Fruit fly (Drosophila melanogaster) whole organism, embryonic: ENCODE measurements around the gene CG18581.

Source experiments
- Adf1 ChIP-seq: fragments of 200-800 bp; sonication (Bioruptor generic); IDR thresholded peaks from 2 replicates; pipeline ENCODE4 v1.3.6; 2022; ENCODE audit warnings: missing biosample characterization, missing genetic modification characterization
- Antp ChIP-seq: fragments of 200-800 bp; sonication (Bioruptor generic); optimal IDR thresholded peaks from 3 replicates; lab custom pipeline; 2016; ENCODE audit warnings: missing biosample characterization, missing genetic modification characterization
- CG10147 ChIP-seq: fragments of 200-800 bp; sonication (Bioruptor generic); optimal IDR thresholded peaks from 2 replicates; lab custom pipeline; 2019; ENCODE audit warnings: missing biosample characterization, mild to moderate bottlenecking, missing genetic modification characterization, moderate library complexity
- CG12071 ChIP-seq: fragments of 200-800 bp; sonication (Bioruptor generic); optimal IDR thresholded peaks from 3 replicates; lab custom pipeline; 2018; ENCODE audit warnings: missing biosample characterization, mild to moderate bottlenecking, missing genetic modification characterization
- CG12104 ChIP-seq: fragments of 200-800 bp; sonication (Bioruptor generic); optimal IDR thresholded peaks from 3 replicates; lab custom pipeline; 2016; ENCODE audit warnings: missing biosample characterization, missing genetic modification characterization
- CG13123 ChIP-seq: fragments of 200-800 bp; sonication (Bioruptor generic); optimal IDR thresholded peaks from 2 replicates; lab custom pipeline; 2016; ENCODE audit warnings: missing biosample characterization, missing genetic modification characterization
- CG13296 ChIP-seq: fragments of 200-800 bp; sonication (Bioruptor generic); optimal IDR thresholded peaks from 3 replicates; lab custom pipeline; 2018; ENCODE audit warnings: missing biosample characterization, mild to moderate bottlenecking, missing genetic modification characterization
- CG14965 ChIP-seq: fragments of 200-800 bp; sonication (Bioruptor generic); optimal IDR thresholded peaks from 2 replicates; lab custom pipeline; 2016; ENCODE audit warnings: missing biosample characterization, missing genetic modification characterization, borderline replicate concordance
- CG17612 ChIP-seq: fragments of 200-800 bp; sonication (Bioruptor generic); IDR thresholded peaks from 2 replicates; pipeline ENCODE4 v1.3.6; 2022; ENCODE audit warnings: missing biosample characterization, missing genetic modification characterization
- CG1792 ChIP-seq: fragments of 200-800 bp; sonication (Bioruptor generic); optimal IDR thresholded peaks from 2 replicates; lab custom pipeline; 2016; ENCODE audit warnings: missing biosample characterization, missing genetic modification characterization
- CG1832 ChIP-seq: fragments of 200-800 bp; sonication (Bioruptor generic); optimal IDR thresholded peaks from 2 replicates; lab custom pipeline; 2017; ENCODE audit warnings: missing biosample characterization, mild to moderate bottlenecking, missing genetic modification characterization, inconsistent platforms
- CG2202 ChIP-seq: fragments of 200-800 bp; sonication (Bioruptor generic); optimal IDR thresholded peaks from 2 replicates; lab custom pipeline; 2018; ENCODE audit warnings: missing biosample characterization, mild to moderate bottlenecking, missing genetic modification characterization
- CG3065 ChIP-seq: fragments of 200-800 bp; sonication (Bioruptor generic); optimal IDR thresholded peaks from 2 replicates; lab custom pipeline; 2016; ENCODE audit warnings: missing biosample characterization, missing genetic modification characterization
- CG32532 ChIP-seq: fragments of 200-800 bp; sonication (Bioruptor generic); IDR thresholded peaks from 2 replicates; pipeline ENCODE4 v1.3.6; 2022; ENCODE audit warnings: missing biosample characterization, missing genetic modification characterization
- CG6791 ChIP-seq: fragments of 200-800 bp; sonication (Bioruptor generic); IDR thresholded peaks from 3 replicates; pipeline ENCODE4 v1.3.6; 2022; ENCODE audit warnings: missing biosample characterization, missing genetic modification characterization; ENCODE audit not compliant: partially characterized antibody
- CG8359 ChIP-seq: fragments of 200-800 bp; sonication (Bioruptor generic); optimal IDR thresholded peaks from 2 replicates; lab custom pipeline; 2017; ENCODE audit warnings: missing biosample characterization, mild to moderate bottlenecking, missing genetic modification characterization, borderline replicate concordance
- CG8388 ChIP-seq: fragments of 200-800 bp; sonication (Bioruptor generic); optimal IDR thresholded peaks from 2 replicates; lab custom pipeline; 2019; ENCODE audit warnings: missing biosample characterization, mild to moderate bottlenecking, missing genetic modification characterization, moderate library complexity
- CG9797 ChIP-seq: fragments of 200-800 bp; sonication (Bioruptor generic); optimal IDR thresholded peaks from 3 replicates; lab custom pipeline; 2018; ENCODE audit warnings: missing biosample characterization, mild to moderate bottlenecking, missing genetic modification characterization
- CG9817 ChIP-seq: fragments of 200-800 bp; sonication (Bioruptor generic); optimal IDR thresholded peaks from 2 replicates; lab custom pipeline; 2018; ENCODE audit warnings: missing biosample characterization, mild to moderate bottlenecking, missing genetic modification characterization, moderate library complexity
- Chrac-16 ChIP-seq: fragments of 200-800 bp; sonication (Bioruptor generic); optimal IDR thresholded peaks from 3 replicates; lab custom pipeline; 2016; ENCODE audit warnings: missing biosample characterization, missing genetic modification characterization
- CoRest ChIP-seq: fragments of 200-800 bp; sonication (Bioruptor generic); optimal IDR thresholded peaks from 3 replicates; lab custom pipeline; 2018; ENCODE audit warnings: missing biosample characterization, mild to moderate bottlenecking, missing genetic modification characterization, moderate library complexity
- Deaf1 ChIP-seq: fragments of 200-800 bp; optimal IDR thresholded peaks from 3 replicates; lab custom pipeline; 2019; ENCODE audit warnings: missing biosample characterization, mild to moderate bottlenecking, missing genetic modification characterization, moderate library complexity
- Fer3 ChIP-seq: fragments of 200-800 bp; sonication (Bioruptor generic); optimal IDR thresholded peaks from 2 replicates; lab custom pipeline; 2018; ENCODE audit warnings: missing biosample characterization, mild to moderate bottlenecking, missing genetic modification characterization, moderate library complexity
- HLH3B ChIP-seq: fragments of 200-800 bp; sonication (Bioruptor generic); IDR thresholded peaks from 2 replicates; pipeline ENCODE4 v1.3.6; 2022; ENCODE audit warnings: missing biosample characterization, missing genetic modification characterization
- Hr3 ChIP-seq: fragments of 200-800 bp; sonication (Bioruptor generic); optimal IDR thresholded peaks from 3 replicates; lab custom pipeline; 2016; ENCODE audit warnings: missing biosample characterization, missing genetic modification characterization
- Lpt ChIP-seq: fragments of >200 bp; optimal IDR thresholded peaks from 2 replicates; lab custom pipeline; 2018; ENCODE audit warnings: missing biosample characterization, missing genetic modification characterization
- Mrtf ChIP-seq: fragments of 200-800 bp; sonication (Bioruptor generic); IDR thresholded peaks from 3 replicates; pipeline ENCODE4 v1.3.6; 2022; ENCODE audit warnings: missing biosample characterization, missing genetic modification characterization
- Usf ChIP-seq: fragments of 200-800 bp; sonication (Bioruptor generic); optimal IDR thresholded peaks from 2 replicates; lab custom pipeline; 2017; ENCODE audit warnings: missing genotype, missing biosample characterization, missing genetic modification characterization
- bcd ChIP-seq: fragments of 200-800 bp; sonication (Bioruptor generic); optimal IDR thresholded peaks from 2 replicates; lab custom pipeline; 2017; ENCODE audit warnings: missing biosample characterization, mild to moderate bottlenecking, missing genetic modification characterization
- bowl ChIP-seq: fragments of 200-800 bp; sonication (Bioruptor generic); IDR thresholded peaks from 2 replicates; pipeline ENCODE4 v1.3.6; 2022; ENCODE audit warnings: missing biosample characterization, missing genetic modification characterization
- bsh ChIP-seq, 2 experiments: fragments of 200-800 bp; sonication (Bioruptor generic); optimal IDR thresholded peaks; 2 replicates each; lab custom pipeline; 2017 to 2018; ENCODE audit warnings: mild to moderate bottlenecking in 2 of 2, missing biosample characterization in 2 of 2, missing genetic modification characterization in 2 of 2, moderate library complexity in 1 of 2
- chif ChIP-seq, 2 experiments: fragments of 200-800 bp; sonication (Bioruptor generic); optimal IDR thresholded peaks; 3 replicates each; lab custom pipeline; 2016; ENCODE audit warnings: missing biosample characterization in 2 of 2, missing genetic modification characterization in 2 of 2
- ci ChIP-seq: fragments of 200-800 bp; sonication (Bioruptor generic); IDR thresholded peaks from 3 replicates; pipeline ENCODE4 v1.3.6; 2022; ENCODE audit warnings: missing biosample characterization, missing genetic modification characterization
- dm ChIP-seq: fragments of 200-800 bp; sonication (Bioruptor generic); optimal IDR thresholded peaks from 3 replicates; lab custom pipeline; 2016; ENCODE audit warnings: missing biosample characterization, missing genetic modification characterization
- dmrt11E ChIP-seq: fragments of 200-800 bp; sonication (Bioruptor generic); optimal IDR thresholded peaks from 3 replicates; lab custom pipeline; 2018; ENCODE audit warnings: missing biosample characterization, mild to moderate bottlenecking, missing genetic modification characterization, moderate library complexity
- dpn ChIP-seq, 2 experiments: fragments of 200-800 bp; sonication (Bioruptor generic); optimal IDR thresholded peaks; 3 replicates each; lab custom pipeline; 2016; ENCODE audit warnings: missing biosample characterization in 2 of 2, missing genetic modification characterization in 2 of 2
- dysf ChIP-seq: fragments of 200-800 bp; sonication (Bioruptor generic); IDR thresholded peaks from 3 replicates; pipeline ENCODE4 v1.3.6; 2022; ENCODE audit warnings: missing biosample characterization, missing genetic modification characterization
- fu2 ChIP-seq: fragments of 200-800 bp; sonication (Bioruptor generic); optimal IDR thresholded peaks from 2 replicates; lab custom pipeline; 2016; ENCODE audit warnings: missing biosample characterization, missing genetic modification characterization
- gsb ChIP-seq: fragments of 200-800 bp; sonication (Bioruptor generic); IDR thresholded peaks from 2 replicates; pipeline ENCODE4 v1.3.6; 2022; ENCODE audit warnings: missing biosample characterization, missing genetic modification characterization
- ham ChIP-seq: fragments of 200-800 bp; sonication (Bioruptor generic); IDR thresholded peaks from 2 replicates; pipeline ENCODE4 v1.3.6; 2022; ENCODE audit warnings: missing biosample characterization, missing genetic modification characterization
- jing ChIP-seq: fragments of 200-800 bp; sonication (Bioruptor generic); optimal IDR thresholded peaks from 2 replicates; lab custom pipeline; 2018; ENCODE audit warnings: missing biosample characterization, mild to moderate bottlenecking, missing genetic modification characterization
- jumu ChIP-seq: fragments of 200-800 bp; sonication (Bioruptor generic); optimal IDR thresholded peaks from 3 replicates; lab custom pipeline; 2016; ENCODE audit warnings: missing biosample characterization, missing genetic modification characterization
- lbe ChIP-seq: fragments of 200-800 bp; sonication (Bioruptor generic); optimal IDR thresholded peaks from 2 replicates; lab custom pipeline; 2016; ENCODE audit warnings: missing biosample characterization, mild to moderate bottlenecking, missing genetic modification characterization
- nmo ChIP-seq: fragments of 200-800 bp; sonication (Bioruptor generic); optimal IDR thresholded peaks from 2 replicates; lab custom pipeline; 2018; ENCODE audit warnings: missing biosample characterization, mild to moderate bottlenecking, missing genetic modification characterization, moderate library complexity
- prd ChIP-seq, 3 experiments: fragments of >200 bp in 2 of 3; fragments of 200-800 bp in 1 of 3; sonication (Bioruptor generic) in 1 of 3; optimal IDR thresholded peaks in 2 of 3; IDR thresholded peaks in 1 of 3; 2 replicates in 2 of 3; 3 replicates in 1 of 3; pipeline versions ENCODE4 v1.3.6 to Lab custom; 2017 to 2022; ENCODE audit warnings: missing biosample characterization in 1 of 3, missing genetic modification characterization in 1 of 3
- pum ChIP-seq: fragments of 200-800 bp; sonication (Bioruptor generic); optimal IDR thresholded peaks from 2 replicates; lab custom pipeline; 2016; ENCODE audit warnings: missing biosample characterization, missing genetic modification characterization
- sr ChIP-seq: fragments of 200-800 bp; sonication (Bioruptor generic); IDR thresholded peaks from 3 replicates; pipeline ENCODE4 v1.3.6; 2022; ENCODE audit warnings: missing biosample characterization, missing genetic modification characterization
- stwl ChIP-seq: fragments of 200-800 bp; sonication (Bioruptor generic); optimal IDR thresholded peaks from 3 replicates; lab custom pipeline; 2018; ENCODE audit warnings: missing biosample characterization, mild to moderate bottlenecking, missing genetic modification characterization, moderate library complexity

CG18581 gene

dm6 chr3L:15098659-15099512, 48.9 kb upstream of the CG18581 start (continued):
- peak; percentile 85 for TF ChIP-seq nmo (GFP tag; lab: Kevin White, UChicago)
- peak; percentile 72 for TF ChIP-seq CG2202 (tag; lab: Kevin White, UChicago)
- no peak for TF ChIP-seq chif (GFP tag; optimal IDR thresholded peaks at IDR 0.05; lab: Kevin White, UChicago)
- peak; percentile 3 for TF ChIP-seq jumu (GFP tag; lab: Kevin White, UChicago)
- TF ChIP-seq ham (GFP tag; lab: Robert Waterston, UW), result no peak
- peak; percentile 32 for TF ChIP-seq Antp
- TF ChIP-seq CG12071 (GFP tag; lab: Kevin White, UChicago), result no peak
- TF ChIP-seq fu2 (GFP tag; lab: Kevin White, UChicago), result no peak
- peak; percentile 89 for TF ChIP-seq Fer3 (tag; lab: Kevin White, UChicago)
- peak; percentile 53 to 89 for TF ChIP-seq bsh (GFP tag; optimal IDR thresholded peaks at IDR 0.05; lab: Kevin White, UChicago)
- TF ChIP-seq stwl, result peak; percentile 17
- no peak for TF ChIP-seq CG17612 (GFP tag; lab: Robert Waterston, UW)
- TF ChIP-seq CG13123, result peak; percentile 4
- no peak for TF ChIP-seq bowl (GFP tag; lab: Robert Waterston, UW)
- no peak for TF ChIP-seq CG6791 (GFP tag; lab: Robert Waterston, UW)
- peak; percentile 24 for TF ChIP-seq CG3065 (GFP tag; lab: Kevin White, UChicago)
- no peak for TF ChIP-seq pum (GFP tag; lab: Kevin White, UChicago)
- TF ChIP-seq HLH3B (GFP tag; lab: Robert Waterston, UW), result peak; percentile 91
- peak; percentile 89 for TF ChIP-seq CG32532 (GFP tag; lab: Robert Waterston, UW)
- TF ChIP-seq Usf (GFP tag; lab: Kevin White, UChicago), result peak; percentile 10
- peak; percentile 59; the same call in 2 of the 3 replicates for TF ChIP-seq ci (GFP tag; lab: Robert Waterston, UW)
- TF ChIP-seq CG1792 (GFP tag; lab: Kevin White, UChicago), result peak; percentile 19
- TF ChIP-seq CG10147 (GFP tag; lab: Kevin White, UChicago), result peak; percentile 95
- TF ChIP-seq dpn (GFP tag; optimal IDR thresholded peaks at IDR 0.05; lab: Kevin White, UChicago), result peak in 1 of 2 experiments; percentile 75
- no peak for TF ChIP-seq Adf1 (GFP tag; lab: Robert Waterston, UW)
- no peak for TF ChIP-seq prd (optimal IDR thresholded peaks at IDR 0.05; lab: Kevin White, UChicago)
- TF ChIP-seq prd (GFP tag; IDR thresholded peaks at IDR 0.05; lab: Robert Waterston, UW), result peak; percentile 80
- peak; percentile 72; the same call in 2 of the 3 replicates for TF ChIP-seq Mrtf (GFP tag; lab: Robert Waterston, UW)
- TF ChIP-seq gsb, result peak; percentile 77
- peak; percentile 95 for TF ChIP-seq CG8388 (GFP tag; lab: Kevin White, UChicago)
- no peak for TF ChIP-seq dm (GFP tag; lab: Kevin White, UChicago)
- TF ChIP-seq sr, result peak; percentile 56; the same call in 2 of the 3 replicates
- peak; percentile 82 for TF ChIP-seq dysf (GFP tag; lab: Robert Waterston, UW)
- TF ChIP-seq Chrac-16, result peak; percentile 47
- TF ChIP-seq CG9817 (tag; lab: Kevin White, UChicago), result peak; percentile 72
- no peak for TF ChIP-seq CG9797
- no peak for TF ChIP-seq jing
- peak; percentile 83 for TF ChIP-seq CoRest (tag; lab: Kevin White, UChicago)
- peak; percentile 61 for TF ChIP-seq CG8359
- TF ChIP-seq dmrt11E, result peak; percentile 84
- peak; percentile 72 for TF ChIP-seq lbe (GFP tag; lab: Kevin White, UChicago)
- peak; percentile 95 for TF ChIP-seq CG13296 (GFP tag; lab: Kevin White, UChicago)
- TF ChIP-seq CG12104 (GFP tag; lab: Kevin White, UChicago), result peak; percentile 80
- peak; percentile 66 for TF ChIP-seq Deaf1 (tag; lab: Kevin White, UChicago)
- peak; percentile 5 for TF ChIP-seq CG14965
- peak; percentile 64 for TF ChIP-seq Hr3 (GFP tag; lab: Kevin White, UChicago)
- TF ChIP-seq bcd, result peak; percentile 82
- TF ChIP-seq Lpt (GFP tag; lab: Kevin White, UChicago), result no peak
- no peak for TF ChIP-seq CG1832 (GFP tag; lab: Kevin White, UChicago)
